Worm (Caenorhabditis elegans) whole organism, young adult: ENCODE measurements around the gene cdl-1.

Experiments used
- D2030.7 ChIP-seq: fragments of 200-800 bp; sonication (Bioruptor generic); IDR thresholded peaks from 2 replicates; pipeline ENCODE4 v1.3.6; 2022; ENCODE audit warnings: missing genetic modification reagents, missing genetic modification characterization, missing compliant biosample characterization
- ama-1 ChIP-seq, 3 experiments: fragments of 150-350 bp in 1 of 3; sonication (generic microtip) in 2 of 3; optimal IDR thresholded peaks; 2 replicates each; lab custom pipeline; 2014 to 2018; ENCODE audit warnings: missing biosample characterization in 2 of 3, missing genetic modification characterization in 2 of 3, missing genetic modification reagents in 2 of 3
- efl-1 ChIP-seq: fragments of 150-350 bp; optimal IDR thresholded peaks from 2 replicates; lab custom pipeline; 2014; ENCODE audit warnings: missing biosample characterization, missing genetic modification reagents, missing genetic modification characterization
- ets-4 ChIP-seq: fragments of 200-800 bp; sonication (Bioruptor generic); optimal IDR thresholded peaks from 2 replicates; lab custom pipeline; 2018; ENCODE audit warnings: mild to moderate bottlenecking, missing genetic modification characterization, missing compliant biosample characterization
- lin-35 ChIP-seq, 3 experiments: fragments of 150-350 bp in 2 of 3; sonication (generic microtip) in 1 of 3; optimal IDR thresholded peaks; 2 replicates each; lab custom pipeline; 2014 to 2018; ENCODE audit warnings: missing biosample characterization in 3 of 3, missing genetic modification characterization in 3 of 3, missing genetic modification reagents in 3 of 3
- nhr-179 ChIP-seq: sonication (generic microtip); optimal IDR thresholded peaks from 2 replicates; lab custom pipeline; 2016; ENCODE audit warnings: mild to moderate bottlenecking, missing genetic modification characterization, missing compliant biosample characterization
- unc-62 ChIP-seq: fragments of 150-350 bp; optimal IDR thresholded peaks from 2 replicates; lab custom pipeline; 2014; ENCODE audit warnings: missing biosample characterization, missing genetic modification reagents, missing genetic modification characterization

DNA sequence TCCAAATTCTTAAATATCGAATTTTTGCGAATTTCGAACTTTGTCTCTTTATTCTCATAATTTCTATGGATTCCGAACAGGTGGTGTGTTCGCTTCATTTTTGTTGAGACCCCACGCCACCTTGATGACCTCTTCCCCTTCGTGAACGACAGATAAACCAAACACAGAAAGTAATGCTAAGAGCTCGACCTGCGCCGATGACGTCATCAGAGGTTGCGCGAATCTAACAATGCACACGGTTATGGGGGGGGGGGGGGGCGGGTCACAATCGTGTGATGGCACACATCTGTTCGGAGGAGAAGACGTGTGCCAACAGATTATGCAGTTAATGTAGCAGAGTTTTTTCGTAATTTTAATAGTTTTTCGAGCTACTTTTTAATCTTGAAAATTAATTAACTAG, 1.0 kb upstream of the cdl-1 start:
- TF ChIP-seq ama-1 (optimal IDR thresholded peaks at IDR 0.05; lab: Kevin White, UChicago), result no peak
- TF ChIP-seq ama-1 (GFP tag; optimal IDR thresholded peaks at IDR 0.05; lab: Kevin White, UChicago), result no peak
- no peak for TF ChIP-seq unc-62 (GFP tag; lab: Kevin White, UChicago)
- TF ChIP-seq D2030.7, result no peak
- no peak for TF ChIP-seq ets-4
- no peak for TF ChIP-seq nhr-179 (tag; lab: Kevin White, UChicago)
- no peak for TF ChIP-seq efl-1 (GFP tag; lab: Kevin White, UChicago)
- TF ChIP-seq lin-35 (GFP tag; optimal IDR thresholded peaks at IDR 0.05; lab: Kevin White, UChicago), result no peak
